Worm (Caenorhabditis elegans): Measurements from ENCODE around the gene srd-31.

DNA sequence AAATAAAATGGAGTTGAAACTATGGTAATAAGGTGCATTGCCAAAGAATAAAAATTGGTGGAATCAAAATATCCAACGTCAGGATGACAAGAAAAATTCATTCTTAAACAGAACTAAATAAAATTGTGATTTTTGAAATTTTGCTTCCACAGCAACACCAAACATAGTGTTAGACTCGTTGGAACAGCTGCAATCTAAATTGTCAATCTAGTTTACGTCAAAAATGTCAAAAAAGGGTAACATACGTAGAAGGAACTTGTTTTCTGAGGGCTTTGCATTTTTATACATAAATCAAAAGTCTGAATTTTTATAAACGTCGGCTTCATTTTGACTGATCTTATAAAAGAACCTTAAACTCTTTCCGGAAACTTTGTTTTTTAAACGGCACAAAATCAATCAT is 19.0 kb upstream of the srd-31 start, which contains the start of gene srh-200:
- TF ChIP-seq unc-42 (tag; optimal IDR thresholded peaks at IDR 0.05), result no peak
- no peak for TF ChIP-seq ceh-9 (tag; optimal IDR thresholded peaks at IDR 0.05)
- TF ChIP-seq ama-1 (optimal IDR thresholded peaks at IDR 0.05), result no peak
- no peak for TF ChIP-seq nhr-11 (tag; optimal IDR thresholded peaks at IDR 0.05)
- TF ChIP-seq ahr-1 (tag; optimal IDR thresholded peaks at IDR 0.05), result no peak
- TF ChIP-seq ceh-6 (GFP tag; optimal IDR thresholded peaks at IDR 0.05), result no peak
- TF ChIP-seq nhr-232 (tag; optimal IDR thresholded peaks at IDR 0.05), result no peak
- TF ChIP-seq ceh-30 (tag; optimal IDR thresholded peaks at IDR 0.05), result no peak
- no peak for TF ChIP-seq ceh-24 (tag; optimal IDR thresholded peaks at IDR 0.05)
- no peak for TF ChIP-seq madf-2 (tag; optimal IDR thresholded peaks at IDR 0.05)
